Fruit fly (Drosophila melanogaster): ENCODE measurements around the gene Cpr30B.

dm6 chr2L:9524915-9525314, 17.8 kb upstream of the Cpr30B start:
- TF ChIP-seq CG14711 (tag; optimal IDR thresholded peaks at IDR 0.05) = no peak
- TF ChIP-seq Clk (GFP tag; optimal IDR thresholded peaks at IDR 0.05) = no peak
- TF ChIP-seq pad (GFP tag; optimal IDR thresholded peaks at IDR 0.05) = no peak
- TF ChIP-seq ovo (GFP tag; optimal IDR thresholded peaks at IDR 0.05) = no peak
- TF ChIP-seq CG1620 (GFP tag; optimal IDR thresholded peaks at IDR 0.05) = no peak
- TF ChIP-seq Crg-1 (GFP tag; optimal IDR thresholded peaks at IDR 0.05) = no peak
- TF ChIP-seq Hr96 (GFP tag; optimal IDR thresholded peaks at IDR 0.05) = no peak
- no peak for TF ChIP-seq kay (GFP tag; ENCODE audit: borderline replicate concordance)
- no peak for TF ChIP-seq bab1 (GFP tag; optimal IDR thresholded peaks at IDR 0.05)
- TF ChIP-seq CG11617 (GFP tag; optimal IDR thresholded peaks at IDR 0.05) = no peak
- TF ChIP-seq CG12768 (GFP tag; optimal IDR thresholded peaks at IDR 0.05) = no peak
- no peak for TF ChIP-seq CG7045 (GFP tag; optimal IDR thresholded peaks at IDR 0.05)
- no peak for TF ChIP-seq cnc (optimal IDR thresholded peaks at IDR 0.05)
